Fruit fly (Drosophila melanogaster) Kc167 (cell line): ENCODE data around the gene mid.

ENCODE experiments used
- Myc ChIP-seq: fragments of >200 bp; optimal IDR thresholded peaks from 2 replicates; lab custom pipeline; 2017; ENCODE audit warnings: missing external identifiers
- Sin3A ChIP-seq: fragments of >200 bp; optimal IDR thresholded peaks from 2 replicates; lab custom pipeline; 2018; ENCODE audit warnings: missing external identifiers
- h ChIP-seq: fragments of >200 bp; optimal IDR thresholded peaks from 3 replicates; lab custom pipeline; 2018; ENCODE audit warnings: missing external identifiers
- insv ChIP-seq: fragments of >200 bp; optimal IDR thresholded peaks from 3 replicates; lab custom pipeline; 2018; ENCODE audit warnings: missing external identifiers
- psq ChIP-seq: fragments of >200 bp; optimal IDR thresholded peaks from 2 replicates; lab custom pipeline; 2017; ENCODE audit warnings: missing external identifiers
- ttk ChIP-seq: sonication (Bioruptor generic); optimal IDR thresholded peaks from 2 replicates; lab custom pipeline; 2017; ENCODE audit warnings: missing external identifiers

mid gene

DNA sequence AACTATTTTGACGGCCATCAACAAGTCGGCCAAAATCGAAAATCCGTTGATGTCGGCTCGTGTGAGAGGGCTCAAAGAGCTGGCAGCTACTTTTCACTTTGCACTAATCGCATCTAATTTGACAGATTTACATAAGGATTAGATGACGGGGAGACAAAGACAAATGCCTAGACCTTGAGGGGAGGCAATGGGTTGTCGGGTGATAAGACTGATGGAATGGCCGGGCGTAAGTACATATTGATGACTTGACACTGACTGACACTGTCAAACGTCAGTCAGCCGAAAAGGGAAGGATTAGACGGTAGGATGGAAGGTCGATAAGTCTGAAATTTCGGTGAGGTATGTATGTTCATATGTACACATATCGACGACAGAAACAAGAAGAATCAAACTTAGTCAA, 28.6 kb upstream of the mid start:
- TF ChIP-seq h (lab: Kevin White, UChicago) (no peak), Sin3A (lab: Kevin White, UChicago) (no peak), Myc (lab: Kevin White, UChicago) (no peak), insv (lab: Kevin White, UChicago) (no peak), psq (lab: Kevin White, UChicago) (no peak), ttk (lab: Kevin White, UChicago) (no peak)

DNA sequence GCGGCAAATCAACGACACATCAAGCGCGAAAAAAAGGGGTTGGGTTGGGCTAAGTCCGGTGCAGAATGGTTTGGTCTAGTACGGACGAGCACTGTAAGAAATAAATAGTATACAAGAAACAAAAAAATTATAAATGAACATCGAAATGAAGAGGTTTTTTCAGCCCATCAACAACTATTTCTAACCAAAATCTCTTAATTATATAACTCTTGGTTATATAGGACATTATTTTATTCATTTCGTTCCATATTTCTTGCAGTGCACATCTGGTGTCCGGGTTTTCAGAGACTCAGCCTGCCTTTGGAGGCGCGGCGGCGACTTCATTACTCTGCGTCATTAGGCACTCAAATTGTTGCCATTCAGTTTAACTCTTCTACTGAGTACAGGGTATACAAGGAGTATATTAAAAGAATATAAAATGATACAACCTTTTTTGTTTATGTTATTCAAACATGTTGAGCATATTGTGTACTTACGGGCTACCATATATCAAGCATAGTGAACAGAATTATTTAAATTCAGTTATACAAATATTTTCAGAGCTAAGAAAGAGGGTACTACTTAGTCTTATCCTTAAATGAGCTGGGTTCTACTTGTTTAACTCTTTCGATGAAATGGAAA, 27.9 kb upstream of the mid start:
- no peak for TF ChIP-seq Sin3A (lab: Kevin White, UChicago)
- no peak for TF ChIP-seq psq (lab: Kevin White, UChicago)
- no peak for TF ChIP-seq insv (lab: Kevin White, UChicago)
- TF ChIP-seq h (lab: Kevin White, UChicago): no peak
- TF ChIP-seq ttk (lab: Kevin White, UChicago): no peak
- TF ChIP-seq Myc (lab: Kevin White, UChicago): no peak

DNA sequence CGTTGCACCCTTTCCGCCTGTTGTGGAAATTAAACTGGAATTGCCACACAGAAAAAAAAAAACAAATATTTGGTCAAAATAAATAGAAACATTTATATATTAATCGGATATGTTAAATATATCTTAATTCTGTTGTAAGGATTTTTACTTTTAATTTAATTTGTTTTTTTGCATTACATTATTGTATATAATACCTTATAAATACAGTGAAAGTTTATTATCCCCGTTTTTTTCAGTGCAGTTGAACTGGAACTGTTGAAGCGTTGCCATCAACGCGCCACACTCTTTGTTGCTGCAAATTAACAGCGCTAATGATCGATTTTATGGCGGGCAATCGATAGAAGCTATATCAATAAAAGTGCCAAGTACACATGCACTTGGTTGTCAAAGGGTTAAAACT, 27.1 kb upstream of the mid start:
- TF ChIP-seq Sin3A (lab: Kevin White, UChicago) (no peak), ttk (lab: Kevin White, UChicago) (no peak), insv (lab: Kevin White, UChicago) (no peak), Myc (lab: Kevin White, UChicago) (no peak), psq (lab: Kevin White, UChicago) (no peak), h (lab: Kevin White, UChicago) (no peak)

DNA sequence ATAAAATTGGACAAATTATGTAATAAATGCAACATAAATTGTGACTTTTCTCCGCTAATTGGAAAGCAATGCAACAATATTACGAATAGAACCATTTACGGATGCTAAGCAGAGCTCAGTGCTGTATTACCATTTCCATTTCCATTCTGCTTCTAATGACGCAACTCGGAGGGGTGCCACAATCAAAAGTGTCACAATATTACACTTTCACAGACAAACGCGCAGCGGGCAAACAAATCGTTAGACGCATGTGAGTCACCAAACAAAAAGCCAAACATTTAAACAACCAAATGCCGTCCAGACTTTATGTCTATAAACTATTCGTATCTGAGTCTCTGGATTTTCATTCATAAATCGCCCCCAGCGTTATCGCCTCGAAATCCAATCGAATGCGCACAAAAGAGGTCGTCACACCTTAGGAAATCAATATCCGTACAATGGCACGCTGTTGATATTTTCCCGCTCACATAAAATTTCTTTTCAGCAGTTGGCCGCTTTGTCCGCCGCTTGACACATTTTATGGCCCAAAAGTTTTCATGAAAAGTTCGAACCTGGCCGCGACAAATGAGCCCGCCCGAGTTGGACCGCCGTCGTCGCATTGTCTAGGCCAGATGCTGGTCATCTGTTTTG, 18.9 kb upstream of the mid start:
- no peak for TF ChIP-seq insv (lab: Kevin White, UChicago)
- TF ChIP-seq psq (lab: Kevin White, UChicago): no peak
- TF ChIP-seq Sin3A (lab: Kevin White, UChicago): no peak
- no peak for TF ChIP-seq h (lab: Kevin White, UChicago)
- TF ChIP-seq Myc (lab: Kevin White, UChicago): no peak
- TF ChIP-seq ttk (lab: Kevin White, UChicago): no peak

DNA sequence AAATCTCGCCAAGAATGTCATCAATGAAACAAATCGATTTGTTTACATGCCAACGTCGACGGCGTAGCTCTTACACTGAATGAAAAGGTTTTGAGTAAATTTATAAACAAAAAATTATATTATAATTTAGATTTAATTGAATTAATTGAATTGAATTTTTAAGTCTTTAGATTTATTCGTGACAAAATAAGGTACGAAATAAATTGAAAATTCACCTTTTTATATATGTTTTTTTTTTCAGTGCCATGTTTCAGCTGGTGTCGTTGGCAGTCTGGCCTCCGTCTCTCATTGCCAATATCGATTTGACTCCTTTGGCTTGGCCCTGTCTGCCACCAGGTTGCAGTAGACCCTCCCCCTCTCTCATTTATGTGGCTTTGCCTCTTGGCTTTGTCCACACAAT, 16.8 kb upstream of the mid start:
- TF ChIP-seq Myc (lab: Kevin White, UChicago): no peak
- TF ChIP-seq ttk (lab: Kevin White, UChicago): no peak
- no peak for TF ChIP-seq insv (lab: Kevin White, UChicago)
- no peak for TF ChIP-seq psq (lab: Kevin White, UChicago)
- no peak for TF ChIP-seq Sin3A (lab: Kevin White, UChicago)
- no peak for TF ChIP-seq h (lab: Kevin White, UChicago)

DNA sequence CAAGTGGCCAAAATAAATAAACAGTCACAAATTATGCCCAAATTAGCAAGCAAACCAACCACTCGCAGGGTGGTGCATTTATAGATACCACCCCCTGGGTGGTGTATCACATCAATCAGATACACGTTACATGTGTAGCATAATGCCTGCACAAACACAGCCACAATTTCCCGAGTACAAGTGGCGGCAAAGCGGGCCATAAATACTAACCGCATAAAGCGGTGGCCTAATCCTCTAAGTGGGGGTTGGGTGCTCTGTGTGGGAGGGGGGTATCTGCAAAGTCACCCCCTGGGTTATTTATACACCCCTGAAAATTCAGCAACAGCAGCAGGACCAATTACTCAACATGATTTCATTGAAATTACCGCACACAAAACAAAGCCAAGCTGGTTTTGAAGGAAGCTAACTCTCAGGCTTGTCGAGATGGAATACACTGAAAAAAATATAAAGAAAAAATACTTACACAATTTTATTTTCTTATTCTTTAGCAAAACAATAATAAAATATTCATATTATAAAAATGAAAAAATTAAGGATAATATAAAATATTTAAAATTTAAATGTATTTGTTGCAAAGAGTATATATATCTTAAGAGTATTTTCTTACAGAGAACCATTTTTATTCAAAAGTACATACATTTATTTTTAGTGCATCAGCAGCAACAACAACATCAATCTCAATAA, 15.8 kb upstream of the mid start:
- TF ChIP-seq psq (lab: Kevin White, UChicago) (no peak), Myc (lab: Kevin White, UChicago) (no peak), h (lab: Kevin White, UChicago) (no peak), Sin3A (lab: Kevin White, UChicago) (no peak), insv (lab: Kevin White, UChicago) (no peak), ttk (lab: Kevin White, UChicago) (no peak)

DNA sequence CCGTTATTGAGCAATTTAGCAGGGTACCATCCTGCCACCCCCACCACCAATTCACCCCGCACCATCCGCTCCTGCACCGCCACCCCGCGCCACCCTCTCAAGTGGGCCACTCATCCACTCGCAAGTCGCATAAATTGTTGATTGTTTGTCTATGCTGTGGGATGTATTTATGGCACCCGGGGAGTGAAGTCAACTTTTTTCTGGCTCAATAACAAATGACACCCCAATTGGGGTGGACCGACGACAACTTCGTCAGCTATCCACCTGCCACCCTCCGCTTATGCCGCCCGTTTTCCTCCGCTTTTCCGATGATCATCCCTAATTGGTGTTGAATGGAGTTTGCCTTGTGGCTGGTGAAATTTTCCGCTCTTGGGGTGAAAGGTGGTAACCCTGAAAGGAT, 15.2 kb upstream of the mid start:
- TF ChIP-seq Sin3A (lab: Kevin White, UChicago) (no peak), insv (lab: Kevin White, UChicago) (no peak), ttk (lab: Kevin White, UChicago) (no peak), psq (lab: Kevin White, UChicago) (no peak), h (lab: Kevin White, UChicago) (no peak), Myc (lab: Kevin White, UChicago) (no peak)

DNA sequence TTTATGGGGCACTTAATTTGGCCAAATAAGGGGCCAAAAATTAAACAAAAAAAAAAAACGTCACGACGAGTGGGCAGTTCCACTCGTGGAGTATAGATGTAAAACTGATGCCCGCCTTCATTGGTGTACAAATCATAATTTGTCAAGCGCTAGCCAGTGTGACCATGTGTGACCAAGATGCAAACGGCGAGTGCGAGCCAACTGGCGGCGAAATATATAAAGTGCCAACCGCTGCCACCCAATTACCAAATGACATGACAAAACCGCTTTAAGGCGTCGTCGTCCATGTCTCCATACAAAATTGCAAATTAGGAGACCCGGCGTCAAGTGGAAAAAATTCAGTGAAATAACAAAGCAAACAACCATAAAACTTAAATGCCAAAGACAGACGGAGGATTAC, 14.2 kb upstream of the mid start:
- TF ChIP-seq h (lab: Kevin White, UChicago) (no peak), psq (lab: Kevin White, UChicago) (no peak), insv (lab: Kevin White, UChicago) (no peak), Myc (lab: Kevin White, UChicago) (no peak), ttk (lab: Kevin White, UChicago) (no peak), Sin3A (lab: Kevin White, UChicago) (no peak)

DNA sequence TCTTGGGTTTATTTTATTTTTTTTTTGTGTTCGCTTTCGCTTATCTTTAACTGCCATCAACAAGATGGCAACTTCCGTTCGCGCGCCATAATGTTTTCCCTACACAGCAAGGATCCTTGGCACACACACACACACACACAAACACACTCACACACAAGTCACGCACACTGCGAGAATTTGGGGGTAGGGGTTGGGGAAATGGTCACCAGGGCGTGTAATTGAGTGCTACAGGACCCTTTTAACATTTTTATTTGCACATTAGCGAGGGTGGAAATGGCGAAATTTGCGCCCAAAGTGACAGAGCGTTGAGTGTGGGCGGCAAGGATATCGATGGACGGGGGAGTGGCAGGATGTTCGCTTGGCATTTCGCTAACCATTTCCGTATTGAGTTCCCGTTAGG, 13.3 kb upstream of the mid start:
- TF ChIP-seq insv (lab: Kevin White, UChicago) (no peak), h (lab: Kevin White, UChicago) (no peak)

DNA sequence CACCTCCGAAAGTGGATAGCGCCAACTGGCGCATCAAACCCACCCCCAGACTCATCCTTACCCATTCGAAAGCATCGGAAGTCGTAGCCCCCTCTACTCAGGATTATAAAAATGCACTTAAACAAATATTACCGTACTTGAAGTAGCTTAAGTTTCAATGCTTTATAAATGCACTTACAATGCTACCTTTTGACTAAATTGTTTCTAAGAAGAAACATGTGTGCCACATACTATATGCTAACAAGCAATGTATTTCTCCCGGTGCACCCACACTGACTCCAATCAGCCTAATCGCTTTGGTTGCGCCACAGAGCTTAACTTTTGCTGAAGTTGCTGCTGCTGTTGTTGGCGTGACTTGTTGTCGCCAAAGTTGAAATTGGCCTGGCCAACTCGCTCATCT, 8.4 kb upstream of the mid start:
- no peak for TF ChIP-seq h (lab: Kevin White, UChicago)
- no peak for TF ChIP-seq insv (lab: Kevin White, UChicago)
- no peak for TF ChIP-seq Myc (lab: Kevin White, UChicago)
- no peak for TF ChIP-seq psq (lab: Kevin White, UChicago)
- no peak for TF ChIP-seq ttk (lab: Kevin White, UChicago)
- no peak for TF ChIP-seq Sin3A (lab: Kevin White, UChicago)

DNA sequence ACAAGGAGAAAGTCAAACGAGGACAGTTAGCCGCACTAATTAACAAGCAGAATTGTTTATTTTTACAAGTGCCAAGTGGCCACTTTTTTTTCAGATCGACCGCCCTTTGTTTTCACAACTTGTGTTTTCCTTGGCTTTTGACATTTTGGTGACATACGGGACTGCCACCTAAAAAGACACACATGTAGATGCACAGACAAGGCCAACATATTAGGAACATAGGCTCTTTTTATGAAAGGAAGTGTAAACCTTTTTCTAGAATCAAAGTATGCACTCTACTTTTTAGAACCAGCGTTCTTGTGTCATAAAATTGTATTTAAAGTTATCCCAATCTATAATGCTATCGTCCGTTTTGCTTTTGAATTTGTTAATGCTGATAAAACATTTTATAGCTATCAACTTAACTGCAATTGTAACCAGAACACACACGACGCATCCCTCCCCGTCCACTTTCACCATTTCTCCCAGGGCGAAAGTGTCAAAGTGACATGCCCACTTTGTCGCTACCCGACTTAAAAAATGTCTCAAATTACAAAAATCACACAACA, 1.6 kb upstream of the mid start:
- TF ChIP-seq insv (lab: Kevin White, UChicago) (no peak), Sin3A (lab: Kevin White, UChicago) (no peak), Myc (lab: Kevin White, UChicago) (no peak), psq (lab: Kevin White, UChicago) (no peak), h (lab: Kevin White, UChicago) (no peak), ttk (lab: Kevin White, UChicago) (no peak)
